Fruit fly (Drosophila melanogaster) whole organism, embryonic: Measurements from ENCODE around the gene siz.

ENCODE experiments used
- ATbp ChIP-seq: fragments of 200-800 bp; sonication (Bioruptor generic); optimal IDR thresholded peaks from 2 replicates; lab custom pipeline; 2017; ENCODE audit warnings: missing biosample characterization, mild to moderate bottlenecking, missing genetic modification characterization, missing genetic modification reagents
- Bdp1 ChIP-seq: fragments of 200-800 bp; sonication (Bioruptor generic); optimal IDR thresholded peaks from 3 replicates; lab custom pipeline; 2016; ENCODE audit warnings: missing biosample characterization, missing genetic modification characterization
- CG10267 ChIP-seq: fragments of 200-800 bp; sonication (Bioruptor generic); optimal IDR thresholded peaks from 2 replicates; lab custom pipeline; 2018; ENCODE audit warnings: missing biosample characterization, mild to moderate bottlenecking, missing genetic modification characterization, moderate library complexity
- CG10654 ChIP-seq: fragments of 200-800 bp; sonication (Bioruptor generic); optimal IDR thresholded peaks from 2 replicates; lab custom pipeline; 2016; ENCODE audit warnings: missing biosample characterization, missing genetic modification characterization
- CG11723 ChIP-seq: fragments of 200-800 bp; sonication (Bioruptor generic); optimal IDR thresholded peaks from 2 replicates; lab custom pipeline; 2017; ENCODE audit warnings: missing biosample characterization, mild to moderate bottlenecking, missing genetic modification characterization
- CG13894 ChIP-seq: fragments of 200-800 bp; sonication (Bioruptor generic); optimal IDR thresholded peaks from 3 replicates; lab custom pipeline; 2018; ENCODE audit warnings: missing biosample characterization, mild to moderate bottlenecking, missing genetic modification characterization, moderate library complexity
- CG15073 ChIP-seq: fragments of 200-800 bp; sonication (Bioruptor generic); optimal IDR thresholded peaks from 2 replicates; lab custom pipeline; 2016; ENCODE audit warnings: missing biosample characterization, missing genetic modification characterization
- CG1647 ChIP-seq: fragments of 200-800 bp; sonication (Bioruptor generic); optimal IDR thresholded peaks from 3 replicates; lab custom pipeline; 2016; ENCODE audit warnings: missing biosample characterization, missing genetic modification characterization
- CG17912 ChIP-seq: fragments of 200-800 bp; sonication (Bioruptor generic); optimal IDR thresholded peaks from 2 replicates; lab custom pipeline; 2018; ENCODE audit warnings: missing biosample characterization, mild to moderate bottlenecking, missing genetic modification characterization
- CG18011 ChIP-seq: fragments of 200-800 bp; sonication (Bioruptor generic); optimal IDR thresholded peaks from 2 replicates; lab custom pipeline; 2017; ENCODE audit warnings: missing biosample characterization, missing genetic modification characterization, mild to moderate bottlenecking, moderate library complexity, missing genotype
- CG1832 ChIP-seq: fragments of 200-800 bp; sonication (Bioruptor generic); optimal IDR thresholded peaks from 2 replicates; lab custom pipeline; 2017; ENCODE audit warnings: missing biosample characterization, mild to moderate bottlenecking, missing genetic modification characterization, inconsistent platforms
- CG30431 ChIP-seq: fragments of 200-800 bp; sonication (Bioruptor generic); optimal IDR thresholded peaks from 2 replicates; lab custom pipeline; 2017; ENCODE audit warnings: missing biosample characterization, missing genetic modification characterization
- CG6654 ChIP-seq: fragments of 200-800 bp; sonication (Bioruptor generic); optimal IDR thresholded peaks from 2 replicates; lab custom pipeline; 2017; ENCODE audit warnings: missing biosample characterization, mild to moderate bottlenecking, missing genetic modification characterization
- CG6813 ChIP-seq: fragments of 200-800 bp; sonication (Bioruptor generic); optimal IDR thresholded peaks from 2 replicates; lab custom pipeline; 2017; ENCODE audit warnings: missing biosample characterization, missing genetic modification characterization, mild to moderate bottlenecking, moderate library complexity, missing genetic modification reagents
- CG7963 ChIP-seq: fragments of 200-800 bp; sonication (Bioruptor generic); IDR thresholded peaks from 3 replicates; pipeline ENCODE4 v1.3.6; 2022; ENCODE audit warnings: missing biosample characterization, missing genetic modification characterization; ENCODE audit not compliant: partially characterized antibody
- CG8359 ChIP-seq: fragments of 200-800 bp; sonication (Bioruptor generic); optimal IDR thresholded peaks from 2 replicates; lab custom pipeline; 2017; ENCODE audit warnings: missing biosample characterization, mild to moderate bottlenecking, missing genetic modification characterization, borderline replicate concordance
- Camta ChIP-seq: fragments of 200-800 bp; sonication (Bioruptor generic); optimal IDR thresholded peaks from 2 replicates; lab custom pipeline; 2016; ENCODE audit warnings: missing biosample characterization, missing genetic modification characterization
- Chrac-16 ChIP-seq: fragments of 200-800 bp; sonication (Bioruptor generic); optimal IDR thresholded peaks from 3 replicates; lab custom pipeline; 2016; ENCODE audit warnings: missing biosample characterization, missing genetic modification characterization
- D19B ChIP-seq: fragments of 200-800 bp; sonication (Bioruptor generic); optimal IDR thresholded peaks from 2 replicates; lab custom pipeline; 2017; ENCODE audit warnings: missing biosample characterization, mild to moderate bottlenecking, missing genetic modification characterization
- Dfd ChIP-seq, 2 experiments: fragments of >200 bp; optimal IDR thresholded peaks; 2 replicates each; lab custom pipeline; 2017; ENCODE audit warnings: missing biosample characterization in 2 of 2, missing genetic modification characterization in 2 of 2
- Doc2 ChIP-seq: fragments of 200-800 bp; sonication (Bioruptor generic); IDR thresholded peaks from 2 replicates; pipeline ENCODE4 v1.3.6; 2022; ENCODE audit warnings: missing biosample characterization, missing genetic modification characterization
- Fer3 ChIP-seq: fragments of 200-800 bp; sonication (Bioruptor generic); optimal IDR thresholded peaks from 2 replicates; lab custom pipeline; 2018; ENCODE audit warnings: missing biosample characterization, mild to moderate bottlenecking, missing genetic modification characterization, moderate library complexity
- Gsc ChIP-seq: fragments of 200-800 bp; sonication (Bioruptor generic); IDR thresholded peaks from 2 replicates; pipeline ENCODE4 v1.3.6; 2022; ENCODE audit warnings: missing biosample characterization, missing genetic modification characterization
- Hsf ChIP-seq: fragments of 200-800 bp; sonication (Bioruptor generic); optimal IDR thresholded peaks from 3 replicates; lab custom pipeline; 2016; ENCODE audit warnings: missing biosample characterization, missing genetic modification characterization
- Med ChIP-seq: fragments of 200-800 bp; sonication (Bioruptor generic); peaks from one replicate; lab custom pipeline; 2016; ENCODE audit warnings: missing biosample characterization, missing genetic modification characterization, mild to moderate bottlenecking, inconsistent platforms, moderate library complexity
- Mrtf ChIP-seq: fragments of 200-800 bp; sonication (Bioruptor generic); IDR thresholded peaks from 3 replicates; pipeline ENCODE4 v1.3.6; 2022; ENCODE audit warnings: missing biosample characterization, missing genetic modification characterization
- Oli ChIP-seq: fragments of 200-800 bp; sonication (Bioruptor generic); optimal IDR thresholded peaks from 2 replicates; lab custom pipeline; 2018; ENCODE audit warnings: missing biosample characterization, mild to moderate bottlenecking, missing genetic modification characterization, moderate library complexity
- TFAM ChIP-seq: fragments of 200-800 bp; sonication (Bioruptor generic); optimal IDR thresholded peaks from 2 replicates; lab custom pipeline; 2017; ENCODE audit warnings: missing biosample characterization, missing genetic modification characterization, inconsistent platforms
- Trl ChIP-seq, 3 experiments: fragments of >200 bp in 2 of 3; fragments of 200-800 bp in 1 of 3; sonication (Bioruptor generic) in 1 of 3; optimal IDR thresholded peaks; 2 replicates in 1 of 3; 3 replicates in 2 of 3; lab custom pipeline; 2016 to 2017; ENCODE audit warnings: missing biosample characterization in 1 of 3, missing genetic modification characterization in 1 of 3
- Xbp1 ChIP-seq: fragments of 200-800 bp; sonication (Bioruptor generic); optimal IDR thresholded peaks from 3 replicates; lab custom pipeline; 2016; ENCODE audit warnings: missing biosample characterization, mild to moderate bottlenecking, missing genetic modification characterization
- ab ChIP-seq: fragments of 200-800 bp; sonication (Bioruptor generic); optimal IDR thresholded peaks from 2 replicates; lab custom pipeline; 2016; ENCODE audit warnings: missing biosample characterization, missing genetic modification characterization
- crp ChIP-seq, 2 experiments: fragments of 200-800 bp; sonication (Bioruptor generic); optimal IDR thresholded peaks; 2 replicates in 1 of 2; 3 replicates in 1 of 2; lab custom pipeline; 2017; ENCODE audit warnings: missing biosample characterization in 2 of 2, missing genetic modification characterization in 2 of 2, mild to moderate bottlenecking in 1 of 2, moderate library complexity in 1 of 2
- dm ChIP-seq: fragments of 200-800 bp; sonication (Bioruptor generic); optimal IDR thresholded peaks from 3 replicates; lab custom pipeline; 2016; ENCODE audit warnings: missing biosample characterization, missing genetic modification characterization
- dmrt11E ChIP-seq: fragments of 200-800 bp; sonication (Bioruptor generic); optimal IDR thresholded peaks from 3 replicates; lab custom pipeline; 2018; ENCODE audit warnings: missing biosample characterization, mild to moderate bottlenecking, missing genetic modification characterization, moderate library complexity
- ewg ChIP-seq: fragments of 200-800 bp; sonication (Bioruptor generic); optimal IDR thresholded peaks from 3 replicates; lab custom pipeline; 2017; ENCODE audit warnings: mild to moderate bottlenecking, missing biosample characterization, missing genetic modification reagents, missing genetic modification characterization
- gce ChIP-seq: fragments of 200-800 bp; sonication (Bioruptor generic); IDR thresholded peaks from 3 replicates; pipeline ENCODE4 v1.3.6; 2022; ENCODE audit warnings: missing biosample characterization, missing genetic modification characterization
- gem ChIP-seq: fragments of 200-800 bp; sonication (Bioruptor generic); optimal IDR thresholded peaks from 2 replicates; lab custom pipeline; 2019; ENCODE audit warnings: missing biosample characterization, mild to moderate bottlenecking, missing genetic modification characterization, moderate library complexity
- h ChIP-seq: fragments of >200 bp; optimal IDR thresholded peaks from 2 replicates; lab custom pipeline; 2017
- hth ChIP-seq: fragments of >200 bp; optimal IDR thresholded peaks from 2 replicates; lab custom pipeline; 2017; ENCODE audit warnings: inconsistent platforms
- klu ChIP-seq: fragments of 200-800 bp; sonication (Bioruptor generic); IDR thresholded peaks from 2 replicates; pipeline ENCODE4 v1.3.6; 2022; ENCODE audit warnings: missing biosample characterization, missing genetic modification characterization
- kni ChIP-seq: fragments of 200-800 bp; sonication (Bioruptor generic); optimal IDR thresholded peaks from 3 replicates; lab custom pipeline; 2017; ENCODE audit warnings: mild to moderate bottlenecking, missing biosample characterization, missing genetic modification reagents, missing genetic modification characterization
- luna ChIP-seq: fragments of 200-800 bp; sonication (Bioruptor generic); optimal IDR thresholded peaks from 2 replicates; lab custom pipeline; 2016; ENCODE audit warnings: missing biosample characterization, missing genetic modification characterization
- mld ChIP-seq: fragments of 200-800 bp; sonication (Bioruptor generic); IDR thresholded peaks from 3 replicates; pipeline ENCODE4 v1.3.6; 2022; ENCODE audit warnings: missing biosample characterization, missing genetic modification characterization; ENCODE audit not compliant: partially characterized antibody
- onecut ChIP-seq: fragments of 200-800 bp; sonication (Bioruptor generic); IDR thresholded peaks from 2 replicates; pipeline ENCODE4 v1.3.6; 2022; ENCODE audit warnings: missing biosample characterization, missing genetic modification characterization
- otp ChIP-seq: fragments of 200-800 bp; sonication (Bioruptor generic); IDR thresholded peaks from 3 replicates; pipeline ENCODE4, ENCODE4 v1.3.6; 2022; ENCODE audit warnings: missing biosample characterization, missing genetic modification characterization
- run ChIP-seq: fragments of 200-800 bp; sonication (Bioruptor generic); optimal IDR thresholded peaks from 3 replicates; lab custom pipeline; 2018; ENCODE audit warnings: missing biosample characterization, mild to moderate bottlenecking, missing genetic modification characterization
- sob ChIP-seq: fragments of 200-800 bp; sonication (Bioruptor generic); IDR thresholded peaks from 2 replicates; pipeline ENCODE4 v1.3.6; 2022; ENCODE audit warnings: missing biosample characterization, missing genetic modification characterization
- tap ChIP-seq: fragments of 200-800 bp; optimal IDR thresholded peaks from 3 replicates; lab custom pipeline; 2019; ENCODE audit warnings: missing biosample characterization, mild to moderate bottlenecking, missing genetic modification characterization, moderate library complexity
- tgo ChIP-seq: fragments of 200-800 bp; sonication (Bioruptor generic); IDR thresholded peaks from 3 replicates; pipeline ENCODE4 v1.3.6; 2022; ENCODE audit warnings: missing biosample characterization, missing genetic modification characterization
- trh ChIP-seq: fragments of 200-800 bp; sonication (Bioruptor generic); optimal IDR thresholded peaks from 2 replicates; lab custom pipeline; 2016; ENCODE audit warnings: missing biosample characterization, missing genetic modification characterization

siz gene

dm6 chr3L:21010846-21011607, 23.3 kb upstream of the siz start (continued):
- TF ChIP-seq ab (GFP tag; lab: Kevin White, UChicago) (no peak), CG1832 (GFP tag; lab: Kevin White, UChicago) (peak; percentile 88), TFAM (no peak), hth (no peak), Dfd (GFP tag; optimal IDR thresholded peaks at IDR 0.05; lab: Kevin White, UChicago) (no peak), tap (tag; lab: Kevin White, UChicago) (no peak), Med (GFP tag; lab: Kevin White, UChicago) (peak; percentile 78), Hsf (GFP tag; lab: Kevin White, UChicago) (no peak), trh (GFP tag; lab: Kevin White, UChicago) (no peak), run (no peak), CG8359 (GFP tag; lab: Kevin White, UChicago) (no peak), kni (GFP tag; lab: Kevin White, UChicago) (peak; percentile 31), luna (GFP tag; lab: Kevin White, UChicago) (no peak), Gsc (GFP tag; lab: Robert Waterston, UW) (no peak), CG13894 (no peak), CG17912 (no peak), Trl (optimal IDR thresholded peaks at IDR 0.05; lab: Kevin White, UChicago) (peak; percentile 88), Trl (GFP tag; optimal IDR thresholded peaks at IDR 0.05; lab: Kevin White, UChicago) (peak; percentile 12), Chrac-16 (GFP tag; lab: Kevin White, UChicago) (no peak), gce (GFP tag; lab: Robert Waterston, UW) (no peak), ewg (no peak), CG11723 (GFP tag; lab: Kevin White, UChicago) (no peak), dm (GFP tag; lab: Kevin White, UChicago) (no peak), h (lab: Kevin White, UChicago) (no peak), klu (no peak), crp (GFP tag; optimal IDR thresholded peaks at IDR 0.05; lab: Kevin White, UChicago) (no peak), CG30431 (GFP tag; lab: Kevin White, UChicago) (no peak), CG1647 (GFP tag; lab: Kevin White, UChicago) (no peak), gem (tag; lab: Kevin White, UChicago) (peak; percentile 54), CG10654 (no peak), ATbp (no peak), sob (no peak), Camta (GFP tag; lab: Kevin White, UChicago) (no peak), Doc2 (GFP tag; lab: Robert Waterston, UW) (no peak), otp (GFP tag; lab: Robert Waterston, UW) (no peak), dmrt11E (tag; lab: Kevin White, UChicago) (no peak), CG7963 (no peak), Bdp1 (GFP tag; lab: Kevin White, UChicago) (no peak), tgo (GFP tag; lab: Robert Waterston, UW) (no peak), CG15073 (GFP tag; lab: Kevin White, UChicago) (no peak), CG18011 (no peak), Xbp1 (GFP tag; lab: Kevin White, UChicago) (peak; percentile 23), mld (GFP tag; lab: Robert Waterston, UW) (no peak), Mrtf (GFP tag; lab: Robert Waterston, UW) (no peak), onecut (GFP tag; lab: Robert Waterston, UW) (no peak), CG6654 (no peak), D19B (GFP tag; lab: Kevin White, UChicago) (peak; percentile 32), Oli (tag; lab: Kevin White, UChicago) (peak; percentile 12), CG6813 (GFP tag; lab: Kevin White, UChicago) (no peak), Fer3 (tag; lab: Kevin White, UChicago) (no peak), CG10267 (no peak)
